Worm (Caenorhabditis elegans): ENCODE measurements around the gene F39C12.1.

F39C12.1 gene

DNA sequence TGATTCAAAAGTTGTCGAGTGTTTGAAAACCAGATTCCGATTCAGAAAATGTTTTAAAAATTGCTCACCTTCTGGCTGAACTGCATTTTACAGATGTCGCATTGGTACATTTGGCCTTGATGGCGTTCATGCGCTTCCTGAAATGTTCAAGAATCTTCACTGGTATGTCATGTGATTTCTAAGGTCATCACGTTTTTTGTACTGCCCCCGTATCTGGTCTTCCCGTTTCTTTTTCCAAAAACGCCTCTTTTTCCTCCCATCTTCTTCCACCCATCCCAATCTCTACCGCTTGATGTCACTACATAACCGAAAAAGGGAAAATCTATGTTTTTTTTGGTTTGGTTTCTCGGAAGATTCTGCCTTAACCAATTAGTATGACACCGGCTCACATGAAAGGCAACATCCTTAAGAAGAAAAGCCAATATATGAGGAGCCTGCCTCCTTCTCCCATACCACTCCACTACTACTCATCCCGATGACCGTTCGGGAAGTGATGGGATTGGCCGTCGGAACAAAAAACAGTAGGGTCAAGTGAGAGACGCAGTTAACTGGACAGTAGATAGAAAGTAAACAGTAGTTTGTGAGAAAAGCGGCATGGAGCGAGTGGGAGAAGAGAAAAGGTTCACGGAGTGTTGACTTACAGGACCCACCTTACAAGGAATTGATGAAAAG is 43.1 kb downstream of the F39C12.1 start:
- TF ChIP-seq ztf-16 (tag; optimal IDR thresholded peaks at IDR 0.05) (peak; percentile 63), fax-1 (tag; optimal IDR thresholded peaks at IDR 0.05) (no peak), sdc-2 (tag; optimal IDR thresholded peaks at IDR 0.05) (no peak), hlh-30 (tag; optimal IDR thresholded peaks at IDR 0.05; ENCODE audit: insufficient read depth) (peak; percentile 59), hlh-6 (tag; optimal IDR thresholded peaks at IDR 0.05) (no peak)

- no peak for TF ChIP-seq ceh-45 (GFP tag; IDR thresholded peaks at IDR 0.05)
- TF ChIP-seq ref-2 (tag; optimal IDR thresholded peaks at IDR 0.05), result peak; percentile 67
- peak; percentile 55 for TF ChIP-seq ztf-16 (tag; optimal IDR thresholded peaks at IDR 0.05)
Measured at ce11 chrX:4809189-4809588, 43.8 kb downstream of the F39C12.1 start.

DNA sequence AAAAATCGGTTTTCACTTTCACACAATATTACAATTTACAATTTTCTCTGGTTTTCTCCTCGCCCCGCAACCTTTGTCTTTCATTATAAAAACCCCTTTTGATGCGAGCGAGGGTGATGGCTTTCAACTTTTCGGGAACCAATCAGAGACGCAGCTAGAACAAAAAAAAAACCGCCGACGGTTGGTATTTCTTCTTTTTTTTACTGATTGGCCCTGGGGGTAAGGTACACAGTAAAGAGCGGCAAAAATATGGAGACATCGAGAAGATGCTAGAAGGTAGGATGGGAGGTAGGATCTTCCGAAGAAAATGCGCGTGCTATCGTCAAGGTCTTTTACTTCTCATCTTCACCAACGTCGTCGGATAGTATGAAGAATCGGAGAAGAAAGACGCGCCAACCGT is 44.3 kb downstream of the F39C12.1 start:
- TF ChIP-seq nfya-1 (tag; optimal IDR thresholded peaks at IDR 0.05), result peak; percentile 26
- TF ChIP-seq ets-4 (tag; optimal IDR thresholded peaks at IDR 0.05), result no peak

ce11 chrX:4803942-4804341 is 49.1 kb downstream of the F39C12.1 start:
- TF ChIP-seq ceh-9 (tag; optimal IDR thresholded peaks at IDR 0.05) (no peak), ceh-34 (tag; optimal IDR thresholded peaks at IDR 0.05) (no peak), K09A11.1 (tag; optimal IDR thresholded peaks at IDR 0.05; ENCODE audit: insufficient read depth) (no peak), ceh-24 (tag; optimal IDR thresholded peaks at IDR 0.05) (no peak), zip-5 (tag; optimal IDR thresholded peaks at IDR 0.05) (no peak), sox-2 (GFP tag; IDR thresholded peaks at IDR 0.05) (no peak), syd-9 (tag; optimal IDR thresholded peaks at IDR 0.05) (no peak), lin-11 (tag; optimal IDR thresholded peaks at IDR 0.05) (no peak), ama-1 (optimal IDR thresholded peaks at IDR 0.05) (no peak)

DNA sequence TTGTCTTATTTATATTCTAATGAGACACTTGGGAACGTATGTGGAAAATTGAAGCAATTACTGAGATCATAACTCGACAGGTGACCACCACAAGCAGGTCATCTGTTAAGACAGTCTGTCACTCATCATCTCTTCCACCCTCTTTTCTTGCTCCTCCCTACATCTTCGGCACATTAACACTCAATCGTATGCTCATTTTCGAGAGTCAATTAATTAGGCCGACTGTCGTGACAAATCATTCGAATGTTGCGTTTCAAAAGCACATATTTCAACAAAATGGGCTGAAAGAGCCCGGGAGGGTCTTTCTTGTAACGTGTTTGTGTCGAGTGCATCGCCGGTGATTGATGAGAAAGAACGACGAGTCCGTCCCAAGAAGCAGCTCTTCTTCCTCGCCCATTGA is 50.7 kb downstream of the F39C12.1 start:
- TF ChIP-seq ceh-9 (tag; optimal IDR thresholded peaks at IDR 0.05) (no peak), ztf-16 (tag; optimal IDR thresholded peaks at IDR 0.05) (peak; percentile 1), unc-55 (GFP tag; optimal IDR thresholded peaks at IDR 0.05) (peak; percentile 70), unc-86 (tag; optimal IDR thresholded peaks at IDR 0.05) (no peak)

- no peak for TF ChIP-seq odd-2 (tag; optimal IDR thresholded peaks at IDR 0.05)
- TF ChIP-seq unc-55 (GFP tag; optimal IDR thresholded peaks at IDR 0.05), result peak; percentile 10
- TF ChIP-seq elt-2 (tag; optimal IDR thresholded peaks at IDR 0.05), result peak; percentile 35
Measured at ce11 chrX:4800892-4801291, 52.1 kb downstream of the F39C12.1 start.

- no peak for TF ChIP-seq unc-3 (GFP tag; conservative IDR thresholded peaks at IDR 0.05)
- TF ChIP-seq unc-3 (tag; optimal IDR thresholded peaks at IDR 0.05), result no peak
- TF ChIP-seq Y22D7AL.16 (tag; optimal IDR thresholded peaks at IDR 0.05), result no peak
- no peak for TF ChIP-seq dve-1 (tag; optimal IDR thresholded peaks at IDR 0.05)
- TF ChIP-seq ztf-16 (tag; optimal IDR thresholded peaks at IDR 0.05), result peak; percentile 33
- no peak for TF ChIP-seq odd-2 (tag; optimal IDR thresholded peaks at IDR 0.05)
- TF ChIP-seq ceh-9 (tag; optimal IDR thresholded peaks at IDR 0.05), result no peak
- no peak for TF ChIP-seq ceh-48 (tag; optimal IDR thresholded peaks at IDR 0.05)
- TF ChIP-seq ref-2 (tag; optimal IDR thresholded peaks at IDR 0.05), result peak; percentile 11
- no peak for TF ChIP-seq sox-4 (tag; optimal IDR thresholded peaks at IDR 0.05)
- peak; percentile 28 for TF ChIP-seq unc-55 (GFP tag; optimal IDR thresholded peaks at IDR 0.05)
- no peak for TF ChIP-seq F13H6.1 (tag; optimal IDR thresholded peaks at IDR 0.05)
- TF ChIP-seq ttx-3 (tag; optimal IDR thresholded peaks at IDR 0.05), result no peak
- no peak for TF ChIP-seq unc-42 (tag; optimal IDR thresholded peaks at IDR 0.05)
- TF ChIP-seq ceh-34 (tag; optimal IDR thresholded peaks at IDR 0.05), result no peak
- TF ChIP-seq sox-2 (GFP tag; IDR thresholded peaks at IDR 0.05), result no peak
- no peak for TF ChIP-seq ceh-45 (GFP tag; IDR thresholded peaks at IDR 0.05)
- TF ChIP-seq fax-1 (tag; optimal IDR thresholded peaks at IDR 0.05), result no peak
Measured at ce11 chrX:4800078-4800621, 52.8 kb downstream of the F39C12.1 start, which contains the start of gene mig-13. TSS of gene mig-13 (minus strand) at chrX:4800128.

All from whole organism, late embryonic.